Worm (Caenorhabditis elegans) whole organism, L3 larva: ENCODE data around the gene gcn-1.
A peak's percentile ranks its signal among the peaks of the same experiment; 100 is the strongest.

ENCODE experiments used
- R02D3.7 ChIP-seq: fragments of 150-350 bp; optimal IDR thresholded peaks from 2 replicates; lab custom pipeline; 2014; ENCODE audit warnings: missing biosample characterization, missing genetic modification characterization
- ZK546.5 ChIP-seq: sonication (generic microtip); optimal IDR thresholded peaks from 2 replicates; lab custom pipeline; 2017; ENCODE audit warnings: missing biosample characterization, missing genetic modification characterization
- ceh-16 ChIP-seq: sonication (generic microtip); optimal IDR thresholded peaks from 2 replicates; lab custom pipeline; 2017; ENCODE audit warnings: missing biosample characterization, missing genetic modification characterization
- ceh-28 ChIP-seq: fragments of 150-350 bp; optimal IDR thresholded peaks from 2 replicates; lab custom pipeline; 2014; ENCODE audit warnings: missing biosample characterization, missing genetic modification reagents, missing genetic modification characterization
- ceh-82 ChIP-seq: fragments of 150-350 bp; optimal IDR thresholded peaks from 2 replicates; lab custom pipeline; 2014; ENCODE audit warnings: missing biosample characterization, missing genetic modification characterization
- egl-27 ChIP-seq: sonication (generic microtip); optimal IDR thresholded peaks from 4 replicates; lab custom pipeline; 2017; ENCODE audit warnings: missing biosample characterization, missing genetic modification reagents, missing genetic modification characterization
- egl-5 ChIP-seq: fragments of 150-350 bp; optimal IDR thresholded peaks from 2 replicates; lab custom pipeline; 2017; ENCODE audit warnings: missing biosample characterization, missing genetic modification reagents, missing genetic modification characterization, inconsistent platforms
- elt-2 ChIP-seq: sonication (generic microtip); optimal IDR thresholded peaks from 2 replicates; lab custom pipeline; 2016; ENCODE audit warnings: missing genetic modification reagents, mild to moderate bottlenecking, missing genetic modification characterization, missing compliant biosample characterization
- elt-3 ChIP-seq, 3 experiments: fragments of 150-350 bp in 1 of 3; sonication (generic microtip) in 2 of 3; optimal IDR thresholded peaks; 2 replicates in 2 of 3; 4 replicates in 1 of 3; lab custom pipeline; 2014 to 2017; ENCODE audit warnings: missing biosample characterization in 3 of 3, missing genetic modification characterization in 3 of 3
- eor-1 ChIP-seq, 2 experiments: fragments of 150-350 bp; optimal IDR thresholded peaks; 2 replicates each; lab custom pipeline; 2014 to 2018; ENCODE audit warnings: missing biosample characterization in 2 of 2, missing genetic modification characterization in 2 of 2
- fkh-2 ChIP-seq: fragments of 150-350 bp; optimal IDR thresholded peaks from 2 replicates; lab custom pipeline; 2014; ENCODE audit warnings: missing biosample characterization, missing genetic modification reagents, missing genetic modification characterization
- fos-1 ChIP-seq: fragments of 150-350 bp; optimal IDR thresholded peaks from 2 replicates; lab custom pipeline; 2014; ENCODE audit warnings: missing biosample characterization, missing genetic modification characterization
- hmg-11 ChIP-seq: sonication (generic microtip); optimal IDR thresholded peaks from 2 replicates; lab custom pipeline; 2016; ENCODE audit warnings: missing genetic modification characterization, missing compliant biosample characterization
- jun-1 ChIP-seq: fragments of 150-350 bp; optimal IDR thresholded peaks from 2 replicates; lab custom pipeline; 2014; ENCODE audit warnings: missing biosample characterization, missing genetic modification reagents, missing genetic modification characterization
- lin-15B ChIP-seq: fragments of 150-350 bp; optimal IDR thresholded peaks from 2 replicates; lab custom pipeline; 2014; ENCODE audit warnings: missing biosample characterization, missing genetic modification characterization
- lin-39 ChIP-seq: fragments of 150-350 bp; optimal IDR thresholded peaks from 2 replicates; lab custom pipeline; 2018; ENCODE audit warnings: missing biosample characterization, missing genetic modification reagents, missing genetic modification characterization
- lsy-12 ChIP-seq: sonication (generic microtip); optimal IDR thresholded peaks from 2 replicates; lab custom pipeline; 2016; ENCODE audit warnings: mild to moderate bottlenecking, missing genetic modification characterization, missing compliant biosample characterization
- mdl-1 ChIP-seq: fragments of 150-350 bp; optimal IDR thresholded peaks from 2 replicates; lab custom pipeline; 2014; ENCODE audit warnings: missing biosample characterization, missing genetic modification characterization
- mml-1 ChIP-seq: fragments of 150-350 bp; sonication (generic microtip); optimal IDR thresholded peaks from 3 replicates; lab custom pipeline; 2014; ENCODE audit warnings: missing biosample characterization, missing genetic modification characterization
- nfya-1 ChIP-seq: sonication (generic microtip); optimal IDR thresholded peaks from 2 replicates; lab custom pipeline; 2017; ENCODE audit warnings: missing genetic modification characterization, mild to moderate bottlenecking, missing compliant biosample characterization, antibody characterized with exemption, moderate library complexity; ENCODE audit not compliant: insufficient read depth
- nhr-11 ChIP-seq: fragments of 150-350 bp; optimal IDR thresholded peaks from 2 replicates; lab custom pipeline; 2014; ENCODE audit warnings: missing biosample characterization, missing genetic modification characterization
- nhr-12 ChIP-seq: fragments of 150-350 bp; optimal IDR thresholded peaks from 2 replicates; lab custom pipeline; 2014; ENCODE audit warnings: missing biosample characterization, missing genetic modification characterization
- nhr-23 ChIP-seq: fragments of 150-350 bp; optimal IDR thresholded peaks from 2 replicates; lab custom pipeline; 2014; ENCODE audit warnings: missing biosample characterization, missing genetic modification reagents, missing genetic modification characterization
- nhr-25 ChIP-seq: sonication (generic microtip); optimal IDR thresholded peaks from 2 replicates; lab custom pipeline; 2017; ENCODE audit warnings: missing biosample characterization, missing genetic modification characterization
- nhr-67 ChIP-seq: fragments of 150-350 bp; optimal IDR thresholded peaks from 2 replicates; lab custom pipeline; 2014; ENCODE audit warnings: missing biosample characterization, missing genetic modification characterization
- nhr-77 ChIP-seq: fragments of 150-350 bp; optimal IDR thresholded peaks from 2 replicates; lab custom pipeline; 2014; ENCODE audit warnings: missing biosample characterization, missing genetic modification characterization
- pha-4 ChIP-seq: fragments of 150-350 bp; optimal IDR thresholded peaks from 2 replicates; lab custom pipeline; 2014; ENCODE audit warnings: missing biosample characterization, missing genetic modification reagents, missing genetic modification characterization
- pqm-1 ChIP-seq: fragments of 150-350 bp; optimal IDR thresholded peaks from 2 replicates; lab custom pipeline; 2017; ENCODE audit warnings: missing biosample characterization, missing genetic modification characterization, inconsistent platforms
- sea-2 ChIP-seq: fragments of 150-350 bp; sonication (generic microtip); optimal IDR thresholded peaks from 4 replicates; lab custom pipeline; 2014; ENCODE audit warnings: missing biosample characterization, missing genetic modification reagents, missing genetic modification characterization
- snpc-4 ChIP-seq: fragments of 150-350 bp; optimal IDR thresholded peaks from 2 replicates; lab custom pipeline; 2014; ENCODE audit warnings: missing biosample characterization, missing genetic modification characterization
- unc-39 ChIP-seq: sonication (generic microtip); optimal IDR thresholded peaks from 4 replicates; lab custom pipeline; 2017; ENCODE audit warnings: missing biosample characterization, missing genetic modification characterization
- unc-62 ChIP-seq: fragments of 150-350 bp; sonication (generic microtip); optimal IDR thresholded peaks from 4 replicates; lab custom pipeline; 2014; ENCODE audit warnings: missing biosample characterization, missing genetic modification reagents, missing genetic modification characterization
- ztf-4 ChIP-seq: fragments of 150-350 bp; optimal IDR thresholded peaks from 2 replicates; lab custom pipeline; 2014; ENCODE audit warnings: missing biosample characterization, missing genetic modification characterization

gcn-1 gene

ce11 chrIII:2123673-2124187 is 28.0 kb upstream of the gcn-1 start, which contains the start of gene frl-1:
Gene frl-1 (plus strand): TSS chrIII:2124137.
- peak; percentile 18 for TF ChIP-seq pqm-1 (tag; lab: Kevin White, UChicago)
- TF ChIP-seq elt-2 (tag; lab: Kevin White, UChicago) = peak; percentile 68
- TF ChIP-seq egl-27 = no peak
- TF ChIP-seq pha-4 = peak; percentile 68

- peak; percentile 51 for TF ChIP-seq nhr-25 (tag; lab: Kevin White, UChicago)
- no peak for TF ChIP-seq unc-39 (tag; lab: Kevin White, UChicago)
- peak; percentile 4 for TF ChIP-seq hmg-11
- TF ChIP-seq R02D3.7 (tag; lab: Kevin White, UChicago) = no peak
- no peak for TF ChIP-seq ztf-4 (tag; lab: Kevin White, UChicago)
- TF ChIP-seq nhr-23 (tag; lab: Kevin White, UChicago) = peak; percentile 59
- TF ChIP-seq unc-62 (GFP tag; lab: Kevin White, UChicago) = no peak
Observed at ce11 chrIII:2125936-2126335, 25.8 kb upstream of the gcn-1 start.

ce11 chrIII:2129377-2129776 is 22.4 kb upstream of the gcn-1 start:
- no peak for TF ChIP-seq ceh-16
- no peak for TF ChIP-seq nhr-77 (tag; lab: Kevin White, UChicago)
- TF ChIP-seq lin-15B = no peak
- TF ChIP-seq nhr-67 (tag; lab: Kevin White, UChicago) = no peak
- no peak for TF ChIP-seq ceh-82 (tag; lab: Kevin White, UChicago)
- TF ChIP-seq sea-2 (GFP tag; lab: Kevin White, UChicago) = no peak
- no peak for TF ChIP-seq ztf-4 (tag; lab: Kevin White, UChicago)
- no peak for TF ChIP-seq nhr-12
- TF ChIP-seq mdl-1 = no peak
- TF ChIP-seq elt-3 (tag; optimal IDR thresholded peaks at IDR 0.05; lab: Kevin White, UChicago) = no peak
- TF ChIP-seq nhr-11 (tag; lab: Kevin White, UChicago) = no peak
- TF ChIP-seq hmg-11 = no peak
- no peak for TF ChIP-seq fkh-2 (tag; lab: Kevin White, UChicago)
- no peak for TF ChIP-seq nhr-25 (tag; lab: Kevin White, UChicago)
- no peak for TF ChIP-seq mml-1 (tag; lab: Kevin White, UChicago)
- TF ChIP-seq nhr-23 (tag; lab: Kevin White, UChicago) = no peak
- no peak for TF ChIP-seq lsy-12 (tag; lab: Kevin White, UChicago)

ce11 chrIII:2129991-2130390 is 21.8 kb upstream of the gcn-1 start:
- TF ChIP-seq lin-39 = peak; percentile 33
- peak; percentile 45 for TF ChIP-seq nfya-1
- TF ChIP-seq ZK546.5 (tag; lab: Kevin White, UChicago) = no peak
- no peak for TF ChIP-seq unc-39 (tag; lab: Kevin White, UChicago)
- TF ChIP-seq hmg-11 = peak; percentile 52
- TF ChIP-seq, all 47 proteins: peak for 3

ce11 chrIII:2132059-2132458 is 19.7 kb upstream of the gcn-1 start:
- TF ChIP-seq ceh-82 (tag; lab: Kevin White, UChicago) (no peak), ceh-28 (tag; lab: Kevin White, UChicago) (no peak), nhr-77 (tag; lab: Kevin White, UChicago) (no peak), fos-1 (tag; lab: Kevin White, UChicago) (no peak), eor-1 (tag; optimal IDR thresholded peaks at IDR 0.05; lab: Kevin White, UChicago) (no peak), egl-27 (no peak), elt-2 (tag; lab: Kevin White, UChicago) (no peak), nfya-1 (peak; percentile 17), lin-15B (peak; percentile 7), snpc-4 (tag; lab: Kevin White, UChicago) (no peak), egl-5 (tag; lab: Kevin White, UChicago) (peak; percentile 29), ztf-4 (tag; lab: Kevin White, UChicago) (no peak), nhr-23 (tag; lab: Kevin White, UChicago) (peak; percentile 71)
- TF ChIP-seq, all 47 proteins: peak for 4

- TF ChIP-seq egl-5 (tag; lab: Kevin White, UChicago) = no peak
- TF ChIP-seq elt-2 (tag; lab: Kevin White, UChicago) = no peak
- TF ChIP-seq snpc-4 (tag; lab: Kevin White, UChicago) = no peak
- no peak for TF ChIP-seq jun-1 (tag; lab: Kevin White, UChicago)
Observed at ce11 chrIII:2133928-2134327, 17.8 kb upstream of the gcn-1 start.
